Fruit fly (Drosophila melanogaster) whole organism, embryonic: ENCODE measurements around the gene CG13996.

Source experiments
- ATbp ChIP-seq: fragments of 200-800 bp; sonication (Bioruptor generic); optimal IDR thresholded peaks from 2 replicates; lab custom pipeline; 2017; ENCODE audit warnings: missing biosample characterization, mild to moderate bottlenecking, missing genetic modification characterization, missing genetic modification reagents
- CG10462 ChIP-seq: fragments of 200-800 bp; sonication (Bioruptor generic); optimal IDR thresholded peaks from 2 replicates; lab custom pipeline; 2016; ENCODE audit warnings: missing biosample characterization, missing genetic modification characterization
- CG10654 ChIP-seq: fragments of 200-800 bp; sonication (Bioruptor generic); optimal IDR thresholded peaks from 2 replicates; lab custom pipeline; 2016; ENCODE audit warnings: missing biosample characterization, missing genetic modification characterization
- CG12071 ChIP-seq: fragments of 200-800 bp; sonication (Bioruptor generic); optimal IDR thresholded peaks from 3 replicates; lab custom pipeline; 2018; ENCODE audit warnings: missing biosample characterization, mild to moderate bottlenecking, missing genetic modification characterization
- CG12155 ChIP-seq: fragments of 200-800 bp; sonication (Bioruptor generic); optimal IDR thresholded peaks from 3 replicates; lab custom pipeline; 2016; ENCODE audit warnings: missing biosample characterization, missing genetic modification characterization
- CG12299 ChIP-seq: fragments of 200-800 bp; sonication (Bioruptor generic); optimal IDR thresholded peaks from 2 replicates; lab custom pipeline; 2018; ENCODE audit warnings: missing biosample characterization, mild to moderate bottlenecking, missing genetic modification characterization
- CG13296 ChIP-seq: fragments of 200-800 bp; sonication (Bioruptor generic); optimal IDR thresholded peaks from 3 replicates; lab custom pipeline; 2018; ENCODE audit warnings: missing biosample characterization, mild to moderate bottlenecking, missing genetic modification characterization
- CG14710 ChIP-seq: fragments of 200-800 bp; sonication (Bioruptor generic); optimal IDR thresholded peaks from 3 replicates; lab custom pipeline; 2019; ENCODE audit warnings: missing biosample characterization, mild to moderate bottlenecking, missing genetic modification characterization, moderate library complexity
- CG15073 ChIP-seq: fragments of 200-800 bp; sonication (Bioruptor generic); optimal IDR thresholded peaks from 2 replicates; lab custom pipeline; 2016; ENCODE audit warnings: missing biosample characterization, missing genetic modification characterization
- CG15514 ChIP-seq: fragments of 200-800 bp; sonication (Bioruptor generic); optimal IDR thresholded peaks from 3 replicates; lab custom pipeline; 2017; ENCODE audit warnings: missing biosample characterization, missing genetic modification characterization, mild to moderate bottlenecking, moderate library complexity, missing genetic modification reagents
- CG1603 ChIP-seq: fragments of 200-800 bp; sonication (Bioruptor generic); optimal IDR thresholded peaks from 2 replicates; lab custom pipeline; 2019; ENCODE audit warnings: missing biosample characterization, mild to moderate bottlenecking, missing genetic modification characterization, moderate library complexity
- CG18011 ChIP-seq: fragments of 200-800 bp; sonication (Bioruptor generic); optimal IDR thresholded peaks from 2 replicates; lab custom pipeline; 2017; ENCODE audit warnings: missing biosample characterization, missing genetic modification characterization, mild to moderate bottlenecking, moderate library complexity, missing genotype
- CG1832 ChIP-seq: fragments of 200-800 bp; sonication (Bioruptor generic); optimal IDR thresholded peaks from 2 replicates; lab custom pipeline; 2017; ENCODE audit warnings: missing biosample characterization, mild to moderate bottlenecking, missing genetic modification characterization, inconsistent platforms
- CG18619 ChIP-seq: fragments of 200-800 bp; sonication (Bioruptor generic); optimal IDR thresholded peaks from 3 replicates; lab custom pipeline; 2017; ENCODE audit warnings: missing biosample characterization, mild to moderate bottlenecking, missing genetic modification characterization
- CG2129 ChIP-seq: fragments of 200-800 bp; sonication (Bioruptor generic); IDR thresholded peaks from 2 replicates; pipeline ENCODE4 v1.3.6; 2022; ENCODE audit warnings: missing biosample characterization, missing genetic modification characterization; ENCODE audit not compliant: partially characterized antibody
- CG30431 ChIP-seq: fragments of 200-800 bp; sonication (Bioruptor generic); optimal IDR thresholded peaks from 2 replicates; lab custom pipeline; 2017; ENCODE audit warnings: missing biosample characterization, missing genetic modification characterization
- CG3838 ChIP-seq: fragments of 200-800 bp; sonication (Bioruptor generic); optimal IDR thresholded peaks from 3 replicates; lab custom pipeline; 2016; ENCODE audit warnings: missing biosample characterization, missing genetic modification characterization
- CG6272 ChIP-seq: fragments of 200-800 bp; sonication (Bioruptor generic); IDR thresholded peaks from 2 replicates; pipeline ENCODE4 v1.3.6; 2022; ENCODE audit warnings: missing biosample characterization, missing genetic modification characterization
- CG6791 ChIP-seq: fragments of 200-800 bp; sonication (Bioruptor generic); IDR thresholded peaks from 3 replicates; pipeline ENCODE4 v1.3.6; 2022; ENCODE audit warnings: missing biosample characterization, missing genetic modification characterization; ENCODE audit not compliant: partially characterized antibody
- CG9727 ChIP-seq: fragments of 200-800 bp; sonication (Bioruptor generic); optimal IDR thresholded peaks from 3 replicates; lab custom pipeline; 2017; ENCODE audit warnings: missing biosample characterization, mild to moderate bottlenecking, missing genetic modification characterization
- Dbx ChIP-seq: fragments of 200-800 bp; sonication (Bioruptor generic); IDR thresholded peaks from 3 replicates; pipeline ENCODE4 v1.3.6; 2022; ENCODE audit warnings: missing biosample characterization, missing genetic modification characterization
- Dip2 ChIP-seq: fragments of 200-800 bp; sonication (Bioruptor generic); IDR thresholded peaks from 2 replicates; pipeline ENCODE4 v1.3.6; 2022; ENCODE audit warnings: missing biosample characterization, missing genetic modification characterization
- Ets97D ChIP-seq: fragments of 200-800 bp; sonication (Bioruptor generic); optimal IDR thresholded peaks from 3 replicates; lab custom pipeline; 2016; ENCODE audit warnings: missing biosample characterization, missing genetic modification characterization
- MBD-R2 ChIP-seq: fragments of 200-800 bp; sonication (Bioruptor generic); IDR thresholded peaks from 2 replicates; pipeline ENCODE4 v1.3.6; 2022; ENCODE audit warnings: missing biosample characterization, missing genetic modification characterization
- Nf-YA ChIP-seq: fragments of 200-800 bp; sonication (Bioruptor generic); IDR thresholded peaks from 2 replicates; pipeline ENCODE4 v1.3.6; 2022; ENCODE audit warnings: missing biosample characterization, missing genetic modification characterization
- Nf-YC ChIP-seq: fragments of 200-800 bp; optimal IDR thresholded peaks from 3 replicates; lab custom pipeline; 2019; ENCODE audit warnings: missing biosample characterization, mild to moderate bottlenecking, missing genetic modification characterization, moderate library complexity
- Optix ChIP-seq: fragments of 200-800 bp; sonication (Bioruptor generic); IDR thresholded peaks from 3 replicates; pipeline ENCODE4 v1.3.6; 2022; ENCODE audit warnings: missing biosample characterization, missing genetic modification characterization
- Poxn ChIP-seq: fragments of 200-800 bp; sonication (Bioruptor generic); IDR thresholded peaks from 2 replicates; pipeline ENCODE4 v1.3.6; 2022; ENCODE audit warnings: missing biosample characterization, missing genetic modification characterization
- Xbp1 ChIP-seq: fragments of 200-800 bp; sonication (Bioruptor generic); optimal IDR thresholded peaks from 3 replicates; lab custom pipeline; 2016; ENCODE audit warnings: missing biosample characterization, mild to moderate bottlenecking, missing genetic modification characterization
- bsh ChIP-seq, 2 experiments: fragments of 200-800 bp; sonication (Bioruptor generic); optimal IDR thresholded peaks; 2 replicates each; lab custom pipeline; 2017 to 2018; ENCODE audit warnings: mild to moderate bottlenecking in 2 of 2, missing biosample characterization in 2 of 2, missing genetic modification characterization in 2 of 2, moderate library complexity in 1 of 2
- btn ChIP-seq: fragments of 200-800 bp; sonication (Bioruptor generic); optimal IDR thresholded peaks from 2 replicates; lab custom pipeline; 2016; ENCODE audit warnings: missing biosample characterization, missing genetic modification characterization
- cato ChIP-seq: fragments of 200-800 bp; sonication (Bioruptor generic); optimal IDR thresholded peaks from 2 replicates; lab custom pipeline; 2016; ENCODE audit warnings: missing biosample characterization, missing genetic modification characterization, borderline replicate concordance
- cg ChIP-seq: fragments of 200-800 bp; sonication (Bioruptor generic); optimal IDR thresholded peaks from 3 replicates; lab custom pipeline; 2019; ENCODE audit warnings: missing biosample characterization, mild to moderate bottlenecking, missing genetic modification characterization, moderate library complexity
- chif ChIP-seq, 2 experiments: fragments of 200-800 bp; sonication (Bioruptor generic); optimal IDR thresholded peaks; 3 replicates each; lab custom pipeline; 2016; ENCODE audit warnings: missing biosample characterization in 2 of 2, missing genetic modification characterization in 2 of 2
- crp ChIP-seq, 2 experiments: fragments of 200-800 bp; sonication (Bioruptor generic); optimal IDR thresholded peaks; 2 replicates in 1 of 2; 3 replicates in 1 of 2; lab custom pipeline; 2017; ENCODE audit warnings: missing biosample characterization in 2 of 2, missing genetic modification characterization in 2 of 2, mild to moderate bottlenecking in 1 of 2, moderate library complexity in 1 of 2
- cwo ChIP-seq: fragments of 200-800 bp; sonication (Bioruptor generic); optimal IDR thresholded peaks from 3 replicates; lab custom pipeline; 2017; ENCODE audit warnings: missing biosample characterization, missing genetic modification characterization, mild to moderate bottlenecking, moderate library complexity, missing genetic modification reagents
- disco-r ChIP-seq: fragments of 200-800 bp; sonication (Bioruptor generic); optimal IDR thresholded peaks from 2 replicates; lab custom pipeline; 2016; ENCODE audit warnings: missing biosample characterization, missing genetic modification characterization
- eve ChIP-seq, 2 experiments: fragments of >200 bp; optimal IDR thresholded peaks; 2 replicates each; lab custom pipeline; 2017; ENCODE audit warnings: missing biosample characterization in 2 of 2, missing genetic modification characterization in 2 of 2
- gfzf ChIP-seq: fragments of 200-800 bp; sonication (Bioruptor generic); optimal IDR thresholded peaks from 2 replicates; lab custom pipeline; 2016; ENCODE audit warnings: missing biosample characterization, mild to moderate bottlenecking, missing genetic modification characterization, moderate library complexity
- gt ChIP-seq: fragments of 200-800 bp; sonication (Bioruptor generic); IDR thresholded peaks from 2 replicates; pipeline ENCODE4 v1.3.6; 2022; ENCODE audit warnings: missing biosample characterization, missing genetic modification characterization
- h ChIP-seq: fragments of >200 bp; optimal IDR thresholded peaks from 2 replicates; lab custom pipeline; 2017
- her ChIP-seq: fragments of 200-800 bp; sonication (Bioruptor generic); optimal IDR thresholded peaks from 2 replicates; lab custom pipeline; 2016; ENCODE audit warnings: missing biosample characterization, missing genetic modification characterization
- luna ChIP-seq: fragments of 200-800 bp; sonication (Bioruptor generic); optimal IDR thresholded peaks from 2 replicates; lab custom pipeline; 2016; ENCODE audit warnings: missing biosample characterization, missing genetic modification characterization
- phol ChIP-seq: fragments of 200-800 bp; sonication (Bioruptor generic); optimal IDR thresholded peaks from 3 replicates; lab custom pipeline; 2018; ENCODE audit warnings: missing biosample characterization, mild to moderate bottlenecking, missing genetic modification characterization, moderate library complexity
- prd ChIP-seq, 3 experiments: fragments of >200 bp in 2 of 3; fragments of 200-800 bp in 1 of 3; sonication (Bioruptor generic) in 1 of 3; optimal IDR thresholded peaks in 2 of 3; IDR thresholded peaks in 1 of 3; 2 replicates in 2 of 3; 3 replicates in 1 of 3; pipeline versions ENCODE4 v1.3.6 to Lab custom; 2017 to 2022; ENCODE audit warnings: missing biosample characterization in 1 of 3, missing genetic modification characterization in 1 of 3
- pum ChIP-seq: fragments of 200-800 bp; sonication (Bioruptor generic); optimal IDR thresholded peaks from 2 replicates; lab custom pipeline; 2016; ENCODE audit warnings: missing biosample characterization, missing genetic modification characterization
- ro ChIP-seq: fragments of 200-800 bp; sonication (Bioruptor generic); IDR thresholded peaks from 2 replicates; pipeline ENCODE4 v1.3.6; 2022; ENCODE audit warnings: missing biosample characterization, missing genetic modification characterization
- slp2 ChIP-seq: fragments of 200-800 bp; sonication (Bioruptor generic); optimal IDR thresholded peaks from 2 replicates; lab custom pipeline; 2016; ENCODE audit warnings: missing biosample characterization, missing genetic modification characterization
- trem ChIP-seq: fragments of 200-800 bp; optimal IDR thresholded peaks from 3 replicates; lab custom pipeline; 2019; ENCODE audit warnings: missing biosample characterization, mild to moderate bottlenecking, missing genetic modification characterization, moderate library complexity
- ttk ChIP-seq: fragments of 200-800 bp; sonication (Bioruptor generic); IDR thresholded peaks from 2 replicates; pipeline ENCODE4 v2.1.2; 2022; ENCODE audit warnings: missing biosample characterization, missing genetic modification characterization
- unc-4 ChIP-seq: fragments of 200-800 bp; sonication (Bioruptor generic); IDR thresholded peaks from 2 replicates; pipeline ENCODE4 v1.3.6; 2022; ENCODE audit warnings: missing biosample characterization, missing genetic modification characterization; ENCODE audit not compliant: partially characterized antibody

CG13996 gene

dm6 chr2L:6022793-6023192 is 2.2 kb downstream of the CG13996 start (continued):
- TF ChIP-seq her (GFP tag; lab: Kevin White, UChicago) (no peak), chif (GFP tag; optimal IDR thresholded peaks at IDR 0.05; lab: Kevin White, UChicago) (no peak), prd (optimal IDR thresholded peaks at IDR 0.05; lab: Kevin White, UChicago) (no peak), prd (GFP tag; IDR thresholded peaks at IDR 0.05; lab: Robert Waterston, UW) (peak; percentile 30; the same call in 1 of the 3 replicates), gt (no peak), CG12299 (no peak), slp2 (GFP tag; lab: Kevin White, UChicago) (no peak), Dbx (GFP tag; lab: Robert Waterston, UW) (no peak), cg (no peak), CG6272 (no peak), CG3838 (no peak), ro (GFP tag; lab: Robert Waterston, UW) (no peak), Dip2 (GFP tag; lab: Robert Waterston, UW) (no peak), ttk (GFP tag; lab: Robert Waterston, UW) (no peak), h (lab: Kevin White, UChicago) (no peak), CG30431 (GFP tag; lab: Kevin White, UChicago) (no peak), CG12155 (no peak), CG1603 (tag; lab: Kevin White, UChicago) (no peak), Nf-YC (tag; lab: Kevin White, UChicago) (no peak), cato (no peak), CG6791 (no peak), CG12071 (no peak), Optix (GFP tag; lab: Robert Waterston, UW) (no peak), CG14710 (tag; lab: Kevin White, UChicago) (peak; percentile 54), Poxn (GFP tag; lab: Robert Waterston, UW) (no peak), Xbp1 (peak; percentile 3), crp (GFP tag; optimal IDR thresholded peaks at IDR 0.05; lab: Kevin White, UChicago) (no peak), CG15073 (no peak), MBD-R2 (GFP tag; lab: Robert Waterston, UW) (no peak), pum (GFP tag; lab: Kevin White, UChicago) (no peak), CG9727 (GFP tag; lab: Kevin White, UChicago) (peak; percentile 52), phol (tag; lab: Kevin White, UChicago) (peak; percentile 58), unc-4 (GFP tag; lab: Robert Waterston, UW) (no peak), CG18011 (GFP tag; lab: Kevin White, UChicago) (no peak), CG13296 (GFP tag; lab: Kevin White, UChicago) (no peak), CG10654 (no peak), CG15514 (GFP tag; lab: Kevin White, UChicago) (no peak), trem (tag; lab: Kevin White, UChicago) (peak; percentile 7), Nf-YA (GFP tag; lab: Robert Waterston, UW) (no peak), btn (GFP tag; lab: Kevin White, UChicago) (no peak), gfzf (GFP tag; lab: Kevin White, UChicago) (no peak), CG18619 (GFP tag; lab: Kevin White, UChicago) (no peak), eve (GFP tag; optimal IDR thresholded peaks at IDR 0.05; lab: Kevin White, UChicago) (no peak), luna (GFP tag; lab: Kevin White, UChicago) (no peak), CG2129 (GFP tag; lab: Robert Waterston, UW) (no peak), Ets97D (GFP tag; lab: Kevin White, UChicago) (no peak), bsh (GFP tag; optimal IDR thresholded peaks at IDR 0.05; lab: Kevin White, UChicago) (peak; percentile 31 to 34), CG10462 (no peak), ATbp (GFP tag; lab: Kevin White, UChicago) (no peak), disco-r (no peak), CG1832 (GFP tag; lab: Kevin White, UChicago) (no peak), cwo (no peak)
